Worm (Caenorhabditis elegans) whole organism, mixed stage, embryonic: Measurements from ENCODE around the gene K09D9.1.

Source experiments
- M03D4.4 ChIP-seq: sonication (generic microtip); optimal IDR thresholded peaks from 2 replicates; lab custom pipeline; 2017; ENCODE audit warnings: mild to moderate bottlenecking, missing genetic modification characterization, missing compliant biosample characterization
- bed-3 ChIP-seq: fragments of 200-800 bp; sonication (Bioruptor generic); optimal IDR thresholded peaks from 3 replicates; lab custom pipeline; 2018; ENCODE audit warnings: mild to moderate bottlenecking, missing genetic modification characterization, moderate library complexity, missing compliant biosample characterization
- ceh-39 ChIP-seq: fragments of 150-350 bp; optimal IDR thresholded peaks from 2 replicates; lab custom pipeline; 2014; ENCODE audit warnings: missing biosample characterization, missing genetic modification characterization
- ceh-43 ChIP-seq: fragments of 200-800 bp; sonication (Bioruptor generic); optimal IDR thresholded peaks from 2 replicates; lab custom pipeline; 2018; ENCODE audit warnings: mild to moderate bottlenecking, missing genetic modification characterization, moderate library complexity, missing compliant biosample characterization
- ceh-83 ChIP-seq: fragments of 200-800 bp; sonication (Bioruptor generic); optimal IDR thresholded peaks from 2 replicates; lab custom pipeline; 2018; ENCODE audit warnings: mild to moderate bottlenecking, missing genetic modification characterization, missing compliant biosample characterization
- ces-1 ChIP-seq: fragments of 150-350 bp; optimal IDR thresholded peaks from 2 replicates; lab custom pipeline; 2014; ENCODE audit warnings: missing biosample characterization, missing genetic modification reagents, missing genetic modification characterization
- cnd-1 ChIP-seq: fragments of 200-800 bp; sonication (Bioruptor generic); optimal IDR thresholded peaks from 2 replicates; lab custom pipeline; 2018; ENCODE audit warnings: mild to moderate bottlenecking, missing genetic modification characterization, missing compliant biosample characterization
- elt-1 ChIP-seq: sonication (generic microtip); optimal IDR thresholded peaks from 2 replicates; lab custom pipeline; 2017; ENCODE audit warnings: missing genetic modification characterization, mild to moderate bottlenecking, missing compliant biosample characterization, antibody characterized with exemption, moderate library complexity, borderline replicate concordance; ENCODE audit not compliant: insufficient read depth
- elt-3 ChIP-seq: fragments of 150-350 bp; optimal IDR thresholded peaks from 2 replicates; lab custom pipeline; 2014; ENCODE audit warnings: missing biosample characterization, missing genetic modification characterization
- flh-1 ChIP-seq: fragments of 200-800 bp; sonication (Bioruptor generic); optimal IDR thresholded peaks from 2 replicates; lab custom pipeline; 2018; ENCODE audit warnings: mild to moderate bottlenecking, missing genetic modification characterization, moderate library complexity, missing compliant biosample characterization
- ham-2 ChIP-seq: fragments of 200-800 bp; sonication (Bioruptor generic); optimal IDR thresholded peaks from 2 replicates; lab custom pipeline; 2018; ENCODE audit warnings: mild to moderate bottlenecking, missing genetic modification characterization, missing compliant biosample characterization
- hlh-1 ChIP-seq: fragments of 150-350 bp; optimal IDR thresholded peaks from 2 replicates; lab custom pipeline; 2014; ENCODE audit warnings: missing biosample characterization, missing genetic modification reagents, missing genetic modification characterization
- lin-13 ChIP-seq: fragments of 150-350 bp; optimal IDR thresholded peaks from 2 replicates; lab custom pipeline; 2014; ENCODE audit warnings: missing biosample characterization, missing genetic modification characterization
- lsy-2 ChIP-seq: fragments of 150-350 bp; optimal IDR thresholded peaks from 2 replicates; lab custom pipeline; 2014; ENCODE audit warnings: missing biosample characterization, missing genetic modification characterization
- mab-5 ChIP-seq: fragments of 150-350 bp; optimal IDR thresholded peaks from 2 replicates; lab custom pipeline; 2014; ENCODE audit warnings: missing biosample characterization, missing genetic modification characterization
- mep-1 ChIP-seq: fragments of 150-350 bp; optimal IDR thresholded peaks from 2 replicates; lab custom pipeline; 2017; ENCODE audit warnings: missing biosample characterization, missing genetic modification reagents, missing genetic modification characterization, inconsistent platforms
- mls-2 ChIP-seq: sonication (generic microtip); optimal IDR thresholded peaks from 2 replicates; lab custom pipeline; 2016; ENCODE audit warnings: mild to moderate bottlenecking, missing genetic modification characterization, moderate library complexity, missing compliant biosample characterization
- nhr-12 ChIP-seq: fragments of 150-350 bp; optimal IDR thresholded peaks from 2 replicates; lab custom pipeline; 2014; ENCODE audit warnings: missing biosample characterization, missing genetic modification characterization
- nhr-2 ChIP-seq: fragments of 150-350 bp; optimal IDR thresholded peaks from 2 replicates; lab custom pipeline; 2014; ENCODE audit warnings: missing biosample characterization, missing genetic modification characterization
- nhr-237 ChIP-seq: fragments of 150-350 bp; optimal IDR thresholded peaks from 2 replicates; lab custom pipeline; 2014; ENCODE audit warnings: missing biosample characterization, missing genetic modification characterization
- pha-4 ChIP-seq: fragments of 150-350 bp; optimal IDR thresholded peaks from 2 replicates; lab custom pipeline; 2018; ENCODE audit warnings: missing biosample characterization, missing genetic modification reagents, missing genetic modification characterization
- sem-2 ChIP-seq: fragments of 200-800 bp; sonication (Bioruptor generic); optimal IDR thresholded peaks from 2 replicates; lab custom pipeline; 2018; ENCODE audit warnings: mild to moderate bottlenecking, missing genetic modification characterization, missing compliant biosample characterization
- snpc-4 ChIP-seq: fragments of 150-350 bp; optimal IDR thresholded peaks from 2 replicates; lab custom pipeline; 2014; ENCODE audit warnings: missing biosample characterization, missing genetic modification characterization
- sptf-1 ChIP-seq: sonication (generic microtip); optimal IDR thresholded peaks from 2 replicates; lab custom pipeline; 2017; ENCODE audit warnings: mild to moderate bottlenecking, missing genetic modification characterization, moderate library complexity, missing compliant biosample characterization
- tbx-8 ChIP-seq: fragments of 200-800 bp; sonication (Bioruptor generic); optimal IDR thresholded peaks from 2 replicates; lab custom pipeline; 2018; ENCODE audit warnings: mild to moderate bottlenecking, missing genetic modification characterization, moderate library complexity, missing compliant biosample characterization
- unc-120 ChIP-seq: sonication (generic microtip); optimal IDR thresholded peaks from 2 replicates; lab custom pipeline; 2017; ENCODE audit warnings: missing genetic modification characterization, missing compliant biosample characterization; ENCODE audit not compliant: poor library complexity, severe bottlenecking
- unc-62 ChIP-seq: fragments of 150-350 bp; optimal IDR thresholded peaks from 2 replicates; lab custom pipeline; 2014; ENCODE audit warnings: missing biosample characterization, missing genetic modification reagents, missing genetic modification characterization
- ztf-11 ChIP-seq: fragments of 150-350 bp; optimal IDR thresholded peaks from 2 replicates; lab custom pipeline; 2014; ENCODE audit warnings: missing biosample characterization, missing genetic modification characterization

K09D9.1 gene

ce11 chrV:3980228-3980933, 44.5 kb upstream of the K09D9.1 start:
- TF ChIP-seq ces-1 (GFP tag; lab: Kevin White, UChicago) (no peak), snpc-4 (tag; lab: Kevin White, UChicago) (no peak), ceh-43 (GFP tag; lab: Kevin White, UChicago) (no peak), sptf-1 (no peak), lin-13 (tag; lab: Kevin White, UChicago) (no peak), pha-4 (tag; lab: Kevin White, UChicago) (no peak), bed-3 (GFP tag; lab: Kevin White, UChicago) (no peak)
- TF ChIP-seq, all 35 proteins: peak for 0

ce11 chrV:3981680-3982079, 43.2 kb upstream of the K09D9.1 start, which contains the start of gene nlp-30:
TSS of gene nlp-30 (plus strand) at chrV:3981980.
- TF ChIP-seq cnd-1 (tag; lab: Kevin White, UChicago): no peak
- TF ChIP-seq lin-13 (tag; lab: Kevin White, UChicago): no peak
- TF ChIP-seq sem-2 (GFP tag; lab: Kevin White, UChicago): no peak
- TF ChIP-seq ztf-11 (tag; lab: Kevin White, UChicago): no peak
- TF ChIP-seq unc-62 (GFP tag; lab: Kevin White, UChicago): no peak
- no peak for TF ChIP-seq M03D4.4
- TF ChIP-seq nhr-12 (tag; lab: Kevin White, UChicago): no peak
- no peak for TF ChIP-seq bed-3 (GFP tag; lab: Kevin White, UChicago)
- no peak for TF ChIP-seq ces-1 (GFP tag; lab: Kevin White, UChicago)
- no peak for TF ChIP-seq ceh-83 (GFP tag; lab: Kevin White, UChicago)
- TF ChIP-seq flh-1 (GFP tag; lab: Kevin White, UChicago): no peak
- no peak for TF ChIP-seq mls-2 (tag; lab: Kevin White, UChicago)
- no peak for TF ChIP-seq lsy-2 (tag; lab: Kevin White, UChicago)
- no peak for TF ChIP-seq mab-5
- TF ChIP-seq ham-2 (GFP tag; lab: Kevin White, UChicago): no peak
- no peak for TF ChIP-seq mep-1 (tag; lab: Kevin White, UChicago)
- no peak for TF ChIP-seq tbx-8 (GFP tag; lab: Kevin White, UChicago)
- no peak for TF ChIP-seq hlh-1 (tag; lab: Kevin White, UChicago)
- TF ChIP-seq snpc-4 (tag; lab: Kevin White, UChicago): no peak

DNA sequence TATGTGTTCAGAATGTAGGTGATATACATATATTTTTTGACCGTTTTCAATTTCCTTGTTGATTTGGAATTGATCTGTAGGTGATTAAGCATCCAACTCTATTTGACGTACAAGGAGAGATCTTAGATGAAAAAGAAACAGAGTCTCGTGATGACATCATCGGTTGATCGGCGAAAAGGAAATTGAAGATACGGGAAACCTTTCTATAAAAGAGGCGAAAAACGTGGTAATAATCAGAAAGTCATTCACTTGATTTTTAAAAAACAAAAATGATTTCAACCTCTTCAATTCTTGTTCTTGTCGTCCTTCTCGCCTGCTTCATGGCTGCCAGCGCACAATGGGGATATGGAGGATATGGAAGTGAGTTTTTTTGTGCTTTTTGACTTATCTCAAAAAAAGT, 40.7 kb upstream of the K09D9.1 start, which contains the start of gene nlp-29:
nlp-29 (plus strand) TSS at position 248 of the 400 bp plus-strand sequence.
- TF ChIP-seq elt-3 (tag; lab: Kevin White, UChicago) (no peak), sem-2 (GFP tag; lab: Kevin White, UChicago) (no peak), ceh-39 (tag; lab: Kevin White, UChicago) (no peak), nhr-12 (tag; lab: Kevin White, UChicago) (no peak)
- TF ChIP-seq, all 35 proteins: peak for 0

- TF ChIP-seq pha-4 (tag; lab: Kevin White, UChicago) (no peak), ceh-39 (tag; lab: Kevin White, UChicago) (no peak), mep-1 (tag; lab: Kevin White, UChicago) (no peak), ztf-11 (tag; lab: Kevin White, UChicago) (no peak), nhr-237 (tag; lab: Kevin White, UChicago) (no peak), elt-1 (tag; lab: Kevin White, UChicago) (no peak), flh-1 (GFP tag; lab: Kevin White, UChicago) (no peak), cnd-1 (tag; lab: Kevin White, UChicago) (no peak)
Measured at ce11 chrV:3985104-3985503, 39.7 kb upstream of the K09D9.1 start.

DNA sequence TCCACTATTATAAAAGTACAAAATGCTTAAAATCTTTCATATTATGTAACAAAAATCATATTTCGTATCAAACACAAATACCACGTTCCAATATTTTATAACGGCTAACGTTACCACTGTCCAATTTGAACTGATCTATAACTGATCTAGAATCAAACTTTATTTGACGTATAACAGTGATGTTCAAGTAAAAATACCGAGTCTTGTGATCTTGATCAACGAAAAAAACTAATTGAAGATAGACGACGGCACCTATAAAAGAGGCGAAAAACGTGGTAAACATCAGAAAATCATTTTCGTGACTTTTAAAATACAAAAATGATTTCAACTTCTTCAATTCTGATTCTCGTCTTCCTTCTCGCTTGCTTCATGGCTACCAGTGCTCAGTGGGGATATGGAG, 37.2 kb upstream of the K09D9.1 start, which contains the start of gene nlp-28:
nlp-28 (plus strand) TSS at position 285 of the 400 bp plus-strand sequence.
- TF ChIP-seq flh-1 (GFP tag; lab: Kevin White, UChicago) (no peak), ceh-83 (GFP tag; lab: Kevin White, UChicago) (no peak), unc-62 (GFP tag; lab: Kevin White, UChicago) (no peak), nhr-2 (tag; lab: Kevin White, UChicago) (no peak), unc-120 (tag; lab: Kevin White, UChicago) (no peak), mls-2 (tag; lab: Kevin White, UChicago) (no peak), elt-3 (tag; lab: Kevin White, UChicago) (no peak), nhr-237 (tag; lab: Kevin White, UChicago) (no peak), elt-1 (tag; lab: Kevin White, UChicago) (no peak), pha-4 (tag; lab: Kevin White, UChicago) (no peak), ceh-43 (GFP tag; lab: Kevin White, UChicago) (no peak)
